Worm (Caenorhabditis elegans): ENCODE results near the gene Y61A9LA.1.
"Not testable (repeated sequence)": the region's sequence is repeated elsewhere in the genome, so short reads cannot be mapped to it uniquely, and the experiment has no call there.

DNA sequence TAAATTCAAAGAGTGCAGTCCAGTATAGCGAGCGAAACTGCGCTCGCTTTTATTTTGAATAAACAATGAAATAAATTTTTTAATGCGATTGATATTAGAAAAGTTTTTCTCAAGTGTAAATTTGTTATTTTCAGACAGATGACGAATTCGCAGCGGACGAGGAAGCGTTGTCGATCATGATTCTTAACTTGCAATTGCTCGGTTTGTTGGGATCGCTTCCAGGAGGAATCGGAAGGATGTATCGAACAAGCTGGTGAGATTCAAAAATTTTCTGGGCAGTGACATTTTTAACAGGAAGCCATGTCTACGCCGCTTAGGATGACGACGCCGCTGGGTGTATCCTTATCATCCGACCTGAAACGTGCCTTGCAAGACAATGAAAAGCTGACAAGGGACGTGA, 31.5 kb upstream of the Y61A9LA.1 start, which contains the start of gene Y61A9LA.12:
- not testable (repeated sequence) for TF ChIP-seq ztf-18 (tag; optimal IDR thresholded peaks at IDR 0.05); ztf-22 (GFP tag; optimal IDR thresholded peaks at IDR 0.05); snpc-4 (GFP tag; optimal IDR thresholded peaks at IDR 0.05); snpc-4 (tag; optimal IDR thresholded peaks at IDR 0.05); efl-1 (GFP tag; optimal IDR thresholded peaks at IDR 0.05); lag-1 (GFP tag; IDR thresholded peaks at IDR 0.05); hlh-12 (tag; optimal IDR thresholded peaks at IDR 0.05); unc-62 (GFP tag; optimal IDR thresholded peaks at IDR 0.05); sea-2 (GFP tag; IDR thresholded peaks at IDR 0.05); ets-4 (GFP tag; optimal IDR thresholded peaks at IDR 0.05); ceh-27 (GFP tag; optimal IDR thresholded peaks at IDR 0.05); attf-6 (GFP tag; IDR thresholded peaks at IDR 0.05)

Data from whole organism, young adult.